Worm (Caenorhabditis elegans) whole organism, L1 larva: ENCODE measurements around the gene col-85.
A peak's percentile ranks its signal among the peaks of the same experiment; 100 is the strongest.

Source experiments
- F16B12.6 ChIP-seq: fragments of 150-350 bp; optimal IDR thresholded peaks from 2 replicates; lab custom pipeline; 2014; ENCODE audit warnings: missing biosample characterization, missing genetic modification characterization
- ama-1 ChIP-seq: fragments of 150-350 bp; optimal IDR thresholded peaks from 2 replicates; lab custom pipeline; 2014
- ceh-63 ChIP-seq: fragments of 200-800 bp; sonication (Bioruptor generic); optimal IDR thresholded peaks from 2 replicates; lab custom pipeline; 2018; ENCODE audit warnings: mild to moderate bottlenecking, missing genetic modification characterization, missing compliant biosample characterization
- ceh-8 ChIP-seq: fragments of 200-800 bp; sonication (Bioruptor generic); optimal IDR thresholded peaks from 2 replicates; lab custom pipeline; 2018; ENCODE audit warnings: mild to moderate bottlenecking, missing genetic modification characterization, moderate library complexity, missing compliant biosample characterization
- ceh-88 ChIP-seq: fragments of 200-800 bp; sonication (Bioruptor generic); IDR thresholded peaks from 2 replicates; pipeline ENCODE4 v1.3.6; 2022; ENCODE audit warnings: missing genetic modification characterization, missing compliant biosample characterization
- ces-1 ChIP-seq: fragments of 150-350 bp; optimal IDR thresholded peaks from 2 replicates; lab custom pipeline; 2014; ENCODE audit warnings: missing biosample characterization, missing genetic modification reagents, missing genetic modification characterization
- dpl-1 ChIP-seq, 3 experiments: fragments of 150-350 bp in 2 of 3; sonication (generic microtip) in 1 of 3; optimal IDR thresholded peaks; 2 replicates each; lab custom pipeline; 2014 to 2017; ENCODE audit warnings: missing biosample characterization in 3 of 3, missing genetic modification characterization in 3 of 3, missing genetic modification reagents in 3 of 3
- efl-1 ChIP-seq, 4 experiments: fragments of 150-350 bp; optimal IDR thresholded peaks in 3 of 4; peaks in 1 of 4; 1 replicate in 1 of 4; 2 replicates in 3 of 4; lab custom pipeline; 2014; ENCODE audit warnings: missing biosample characterization in 2 of 4, missing genetic modification characterization in 2 of 4, missing genetic modification reagents in 2 of 4
- fkh-10 ChIP-seq: sonication (generic microtip); optimal IDR thresholded peaks from 2 replicates; lab custom pipeline; 2017; ENCODE audit warnings: missing biosample characterization, missing genetic modification reagents, missing genetic modification characterization
- fkh-8 ChIP-seq: sonication (generic microtip); optimal IDR thresholded peaks from 2 replicates; lab custom pipeline; 2016; ENCODE audit warnings: mild to moderate bottlenecking, missing genetic modification characterization, missing compliant biosample characterization
- hlh-17 ChIP-seq: fragments of 200-800 bp; sonication (Bioruptor generic); optimal IDR thresholded peaks from 2 replicates; lab custom pipeline; 2018; ENCODE audit warnings: missing genetic modification characterization, mild to moderate bottlenecking, missing compliant biosample characterization, moderate library complexity, borderline replicate concordance
- hlh-4 ChIP-seq: sonication (generic microtip); optimal IDR thresholded peaks from 2 replicates; lab custom pipeline; 2016; ENCODE audit warnings: mild to moderate bottlenecking, missing genetic modification characterization, missing compliant biosample characterization
- hpl-2 ChIP-seq: fragments of 150-350 bp; optimal IDR thresholded peaks from 2 replicates; lab custom pipeline; 2014; ENCODE audit warnings: missing biosample characterization, missing genetic modification reagents, missing genetic modification characterization
- irx-1 ChIP-seq: sonication (generic microtip); optimal IDR thresholded peaks from 2 replicates; lab custom pipeline; 2016; ENCODE audit warnings: missing genetic modification characterization, missing compliant biosample characterization
- jun-1 ChIP-seq: fragments of 150-350 bp; optimal IDR thresholded peaks from 2 replicates; lab custom pipeline; 2014; ENCODE audit warnings: missing biosample characterization, missing genetic modification reagents, missing genetic modification characterization
- lin-14 ChIP-seq: fragments of 200-800 bp; sonication (Bioruptor generic); optimal IDR thresholded peaks from 2 replicates; lab custom pipeline; 2018; ENCODE audit warnings: mild to moderate bottlenecking, missing genetic modification characterization, moderate library complexity, missing compliant biosample characterization
- lin-15B ChIP-seq: fragments of 150-350 bp; sonication (generic microtip); optimal IDR thresholded peaks from 3 replicates; lab custom pipeline; 2014; ENCODE audit warnings: missing biosample characterization, missing genetic modification characterization
- lin-39 ChIP-seq: fragments of 150-350 bp; optimal IDR thresholded peaks from 2 replicates; lab custom pipeline; 2014; ENCODE audit warnings: missing biosample characterization, missing genetic modification reagents, missing genetic modification characterization
- mep-1 ChIP-seq: fragments of 150-350 bp; optimal IDR thresholded peaks from 2 replicates; lab custom pipeline; 2014; ENCODE audit warnings: missing biosample characterization, missing genetic modification characterization
- nhr-11 ChIP-seq: fragments of 150-350 bp; optimal IDR thresholded peaks from 2 replicates; lab custom pipeline; 2014; ENCODE audit warnings: missing biosample characterization, missing genetic modification characterization
- nhr-19 ChIP-seq: fragments of 200-800 bp; sonication (Bioruptor generic); conservative IDR thresholded peaks from 2 replicates; pipeline ENCODE4 v1.3.6; 2022; ENCODE audit warnings: missing genetic modification characterization, missing compliant biosample characterization
- nhr-20 ChIP-seq: sonication (generic microtip); optimal IDR thresholded peaks from 2 replicates; lab custom pipeline; 2016; ENCODE audit warnings: mild to moderate bottlenecking, missing genetic modification characterization, missing compliant biosample characterization
- nhr-28 ChIP-seq: fragments of 150-350 bp; optimal IDR thresholded peaks from 2 replicates; lab custom pipeline; 2014; ENCODE audit warnings: missing biosample characterization, missing genetic modification characterization
- nhr-71 ChIP-seq: sonication (generic microtip); optimal IDR thresholded peaks from 2 replicates; lab custom pipeline; 2016; ENCODE audit warnings: mild to moderate bottlenecking, missing genetic modification characterization, moderate library complexity, missing compliant biosample characterization
- nhr-76 ChIP-seq: sonication (generic microtip); optimal IDR thresholded peaks from 2 replicates; lab custom pipeline; 2017; ENCODE audit warnings: missing biosample characterization, missing genetic modification characterization
- nhr-84 ChIP-seq: sonication (generic microtip); optimal IDR thresholded peaks from 2 replicates; lab custom pipeline; 2017; ENCODE audit warnings: missing biosample characterization, missing genetic modification characterization
- nhr-85 ChIP-seq: sonication (generic microtip); peaks from one replicate; lab custom pipeline; 2016; ENCODE audit warnings: missing genetic modification characterization, inconsistent platforms, missing compliant biosample characterization
- nhr-90 ChIP-seq: sonication (generic microtip); optimal IDR thresholded peaks from 2 replicates; lab custom pipeline; 2016; ENCODE audit warnings: mild to moderate bottlenecking, missing genetic modification characterization, missing compliant biosample characterization; ENCODE audit not compliant: poor library complexity
- pag-3 ChIP-seq: sonication (generic microtip); optimal IDR thresholded peaks from 2 replicates; lab custom pipeline; 2017; ENCODE audit warnings: missing genetic modification characterization, mild to moderate bottlenecking, missing compliant biosample characterization, antibody characterized with exemption, borderline replicate concordance; ENCODE audit not compliant: insufficient read depth
- rnt-1 ChIP-seq: sonication (generic microtip); optimal IDR thresholded peaks from 2 replicates; lab custom pipeline; 2016; ENCODE audit warnings: mild to moderate bottlenecking, missing genetic modification characterization, moderate library complexity, missing compliant biosample characterization
- skn-1 ChIP-seq: fragments of 150-350 bp; optimal IDR thresholded peaks from 2 replicates; lab custom pipeline; 2014; ENCODE audit warnings: missing biosample characterization, missing genetic modification characterization
- swsn-7 ChIP-seq: sonication (generic microtip); optimal IDR thresholded peaks from 2 replicates; lab custom pipeline; 2016; ENCODE audit warnings: missing genetic modification characterization, missing compliant biosample characterization
- unc-30 ChIP-seq: sonication (generic microtip); optimal IDR thresholded peaks from 2 replicates; lab custom pipeline; 2017; ENCODE audit warnings: missing biosample characterization, missing genetic modification characterization
- unc-62 ChIP-seq: fragments of 150-350 bp; optimal IDR thresholded peaks from 2 replicates; lab custom pipeline; 2014; ENCODE audit warnings: missing biosample characterization, missing genetic modification reagents, missing genetic modification characterization
- xbp-1 ChIP-seq: sonication (generic microtip); optimal IDR thresholded peaks from 2 replicates; lab custom pipeline; 2016; ENCODE audit warnings: missing genetic modification characterization, missing compliant biosample characterization
- zag-1 ChIP-seq: fragments of 150-350 bp; optimal IDR thresholded peaks from 2 replicates; lab custom pipeline; 2014; ENCODE audit warnings: missing biosample characterization, missing genetic modification characterization

col-85 gene

ce11 chrII:12506511-12506910, 11.6 kb upstream of the col-85 start (continued):
- TF ChIP-seq efl-1 (optimal IDR thresholded peaks at IDR 0.05; lab: Kevin White, UChicago), result no peak
- TF ChIP-seq efl-1 (GFP tag; optimal IDR thresholded peaks at IDR 0.05 in 1 of 2; lab: Kevin White, UChicago), result no peak
- no peak for TF ChIP-seq lin-39 (tag; lab: Kevin White, UChicago)
- TF ChIP-seq dpl-1 (GFP tag; optimal IDR thresholded peaks at IDR 0.05; lab: Kevin White, UChicago), result no peak
- TF ChIP-seq swsn-7 (tag; lab: Kevin White, UChicago), result peak; percentile 0
- TF ChIP-seq ceh-63 (GFP tag; lab: Kevin White, UChicago), result no peak
- TF ChIP-seq unc-62 (GFP tag; lab: Kevin White, UChicago), result no peak
- TF ChIP-seq hlh-4 (tag; lab: Kevin White, UChicago), result no peak

ce11 chrII:12502784-12503183, 7.9 kb upstream of the col-85 start, which contains the start of gene ador-1:
Gene ador-1 (minus strand): TSS chrII:12502884.
- TF ChIP-seq pag-3 (tag; lab: Kevin White, UChicago), result no peak
- no peak for TF ChIP-seq nhr-85 (tag; lab: Kevin White, UChicago)
- no peak for TF ChIP-seq ceh-88 (GFP tag; lab: Robert Waterston, UW)
- no peak for TF ChIP-seq jun-1 (tag; lab: Kevin White, UChicago)
- TF ChIP-seq nhr-84 (tag; lab: Kevin White, UChicago), result no peak
- TF ChIP-seq nhr-20 (tag; lab: Kevin White, UChicago), result no peak
- no peak for TF ChIP-seq zag-1 (tag; lab: Kevin White, UChicago)
- TF ChIP-seq unc-30, result no peak
- TF ChIP-seq nhr-19 (GFP tag; lab: Robert Waterston, UW), result no peak
- no peak for TF ChIP-seq hpl-2 (GFP tag; lab: Kevin White, UChicago)
- TF ChIP-seq ces-1 (GFP tag; lab: Kevin White, UChicago), result no peak
- no peak for TF ChIP-seq lin-14 (GFP tag; lab: Kevin White, UChicago)
- TF ChIP-seq xbp-1 (tag; lab: Kevin White, UChicago), result no peak
- TF ChIP-seq rnt-1 (tag; lab: Kevin White, UChicago), result no peak
- TF ChIP-seq F16B12.6 (tag; lab: Kevin White, UChicago), result no peak
- no peak for TF ChIP-seq hlh-17
- TF ChIP-seq ceh-8 (GFP tag; lab: Kevin White, UChicago), result no peak
- TF ChIP-seq hlh-4 (tag; lab: Kevin White, UChicago), result no peak
- no peak for TF ChIP-seq irx-1 (tag; lab: Kevin White, UChicago)
- TF ChIP-seq nhr-76 (tag; lab: Kevin White, UChicago), result no peak

- no peak for TF ChIP-seq nhr-90 (tag; lab: Kevin White, UChicago)
- TF ChIP-seq unc-30, result no peak
- peak in 1 of 3 experiments; percentile 21 for TF ChIP-seq dpl-1 (GFP tag; optimal IDR thresholded peaks at IDR 0.05; lab: Kevin White, UChicago)
- no peak for TF ChIP-seq swsn-7 (tag; lab: Kevin White, UChicago)
- TF ChIP-seq lin-14 (GFP tag; lab: Kevin White, UChicago), result peak; percentile 67
- no peak for TF ChIP-seq nhr-28 (tag; lab: Kevin White, UChicago)
- TF ChIP-seq irx-1 (tag; lab: Kevin White, UChicago), result no peak
- TF ChIP-seq ama-1 (lab: Kevin White, UChicago), result no peak
- no peak for TF ChIP-seq jun-1 (tag; lab: Kevin White, UChicago)
- no peak for TF ChIP-seq lin-15B (tag; lab: Kevin White, UChicago)
- peak; percentile 78 for TF ChIP-seq fkh-10 (GFP tag; lab: Kevin White, UChicago)
- TF ChIP-seq fkh-8 (tag; lab: Kevin White, UChicago), result no peak
- no peak for TF ChIP-seq skn-1 (tag; lab: Kevin White, UChicago)
- peak; percentile 8 to 72 for TF ChIP-seq efl-1 (optimal IDR thresholded peaks at IDR 0.05; lab: Kevin White, UChicago)
- TF ChIP-seq efl-1 (GFP tag; optimal IDR thresholded peaks at IDR 0.05 in 1 of 2; lab: Kevin White, UChicago), result peak; percentile 29 to 80
- peak; percentile 18 for TF ChIP-seq nhr-71 (tag; lab: Kevin White, UChicago)
- TF ChIP-seq mep-1, result no peak
- no peak for TF ChIP-seq nhr-11 (tag; lab: Kevin White, UChicago)
- no peak for TF ChIP-seq pag-3 (tag; lab: Kevin White, UChicago)
Measured at ce11 chrII:12499969-12500368, 5.1 kb upstream of the col-85 start.
